Worm (Caenorhabditis elegans): ENCODE measurements around the gene fbxa-99.

DNA sequence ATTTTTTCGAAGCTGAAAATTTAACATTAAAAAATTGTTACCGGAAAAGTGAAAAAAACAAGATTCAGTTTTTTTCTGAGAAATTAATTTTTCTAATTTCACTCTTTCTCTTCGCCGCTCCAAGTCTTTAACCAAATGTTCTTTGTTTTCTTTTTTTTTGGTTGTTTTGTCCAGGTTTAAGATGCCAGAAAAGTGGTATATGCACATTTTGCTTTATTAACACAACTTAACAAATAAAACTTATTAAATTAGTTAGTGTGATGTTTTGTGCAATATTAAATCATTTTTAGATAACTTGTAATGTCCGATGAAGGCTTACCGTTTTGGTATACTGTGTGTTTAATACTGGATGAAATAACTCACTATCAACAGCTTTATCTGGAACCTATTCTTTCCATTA lies 39.5 kb downstream of the fbxa-99 start, which contains the start of gene srw-53:
- no peak for TF ChIP-seq lsy-2 (tag; optimal IDR thresholded peaks at IDR 0.05)
- TF ChIP-seq fos-1 (tag; optimal IDR thresholded peaks at IDR 0.05), result no peak
- TF ChIP-seq vab-15 (tag; optimal IDR thresholded peaks at IDR 0.05), result no peak
- TF ChIP-seq unc-62 (GFP tag; optimal IDR thresholded peaks at IDR 0.05), result no peak
- TF ChIP-seq ztf-11 (tag; optimal IDR thresholded peaks at IDR 0.05), result no peak
- TF ChIP-seq egl-13 (tag; optimal IDR thresholded peaks at IDR 0.05), result no peak
- TF ChIP-seq nhr-19 (GFP tag; conservative IDR thresholded peaks at IDR 0.05), result no peak
- TF ChIP-seq ces-1 (GFP tag; optimal IDR thresholded peaks at IDR 0.05), result no peak
- TF ChIP-seq ceh-63 (GFP tag; optimal IDR thresholded peaks at IDR 0.05), result no peak
